Worm (Caenorhabditis elegans) whole organism, early embryonic: ENCODE measurements around the gene Y116A8C.23.

ENCODE experiments used
- B0310.2 ChIP-seq: sonication (generic microtip); optimal IDR thresholded peaks from 2 replicates; lab custom pipeline; 2016; ENCODE audit warnings: mild to moderate bottlenecking, missing genetic modification characterization, missing compliant biosample characterization
- F13C5.2 ChIP-seq: sonication (generic microtip); optimal IDR thresholded peaks from 2 replicates; lab custom pipeline; 2017; ENCODE audit warnings: mild to moderate bottlenecking, missing genetic modification characterization, inconsistent platforms, missing compliant biosample characterization
- aly-1 ChIP-seq: sonication (generic microtip); optimal IDR thresholded peaks from 2 replicates; lab custom pipeline; 2016; ENCODE audit warnings: missing genetic modification characterization, missing compliant biosample characterization
- ama-1 ChIP-seq: fragments of 150-350 bp; optimal IDR thresholded peaks from 2 replicates; lab custom pipeline; 2014
- ceh-13 ChIP-seq: fragments of 200-800 bp; sonication (Bioruptor generic); optimal IDR thresholded peaks from 2 replicates; lab custom pipeline; 2018; ENCODE audit warnings: mild to moderate bottlenecking, missing genetic modification characterization, missing compliant biosample characterization
- ceh-36 ChIP-seq: sonication (generic microtip); optimal IDR thresholded peaks from 2 replicates; lab custom pipeline; 2016; ENCODE audit warnings: missing genetic modification characterization, inconsistent platforms, missing compliant biosample characterization
- ets-7 ChIP-seq: sonication (generic microtip); optimal IDR thresholded peaks from 2 replicates; lab custom pipeline; 2016; ENCODE audit warnings: missing genotype, missing genetic modification characterization, missing compliant biosample characterization
- flt-1 ChIP-seq: fragments of 200-800 bp; sonication (Bioruptor generic); IDR thresholded peaks from 2 replicates; pipeline ENCODE4 v1.3.6; 2022; ENCODE audit warnings: missing genetic modification characterization, missing compliant biosample characterization
- hmbx-1 ChIP-seq: sonication (generic microtip); optimal IDR thresholded peaks from 2 replicates; lab custom pipeline; 2016; ENCODE audit warnings: mild to moderate bottlenecking, missing genetic modification characterization, missing compliant biosample characterization
- hmg-4 ChIP-seq: fragments of 200-800 bp; sonication (Bioruptor generic); optimal IDR thresholded peaks from 2 replicates; lab custom pipeline; 2018; ENCODE audit warnings: mild to moderate bottlenecking, missing genetic modification characterization, missing compliant biosample characterization
- hnd-1 ChIP-seq: sonication (generic microtip); optimal IDR thresholded peaks from 2 replicates; lab custom pipeline; 2016; ENCODE audit warnings: missing genetic modification characterization, missing compliant biosample characterization
- pes-1 ChIP-seq: fragments of 200-800 bp; sonication (Bioruptor generic); IDR thresholded peaks from 2 replicates; pipeline ENCODE4 v1.3.6; 2022; ENCODE audit warnings: missing genetic modification reagents, missing genetic modification characterization, missing compliant biosample characterization
- scrt-1 ChIP-seq: fragments of 200-800 bp; sonication (Bioruptor generic); IDR thresholded peaks from 2 replicates; pipeline ENCODE4 v1.3.6; 2022; ENCODE audit warnings: missing genetic modification characterization, missing compliant biosample characterization
- sea-1 ChIP-seq: fragments of 200-800 bp; sonication (Bioruptor generic); conservative IDR thresholded peaks from 2 replicates; pipeline ENCODE4 v1.3.6; 2022; ENCODE audit warnings: missing genetic modification characterization, missing compliant biosample characterization
- tbx-11 ChIP-seq: fragments of 200-800 bp; sonication (Bioruptor generic); IDR thresholded peaks from 2 replicates; pipeline ENCODE4 v1.3.6; 2022; ENCODE audit warnings: missing genetic modification characterization, missing compliant biosample characterization
- tbx-37 ChIP-seq: fragments of 200-800 bp; sonication (Bioruptor generic); conservative IDR thresholded peaks from 2 replicates; pipeline ENCODE4 v1.3.6; 2022; ENCODE audit warnings: missing genetic modification reagents, missing genetic modification characterization, missing compliant biosample characterization
- tra-4 ChIP-seq: sonication (generic microtip); optimal IDR thresholded peaks from 2 replicates; lab custom pipeline; 2017; ENCODE audit warnings: missing genetic modification characterization, missing compliant biosample characterization

Y116A8C.23 gene

ce11 chrIV:17053261-17053660 is at the start of gene Y116A8C.23:
Y116A8C.23 (plus strand) TSS chrIV:17053561.
- TF ChIP-seq flt-1 (GFP tag; lab: Robert Waterston, UW) (no peak), hnd-1 (tag; lab: Kevin White, UChicago) (no peak), F13C5.2 (tag; lab: Kevin White, UChicago) (no peak), ets-7 (tag; lab: Kevin White, UChicago) (no peak), ama-1 (lab: Kevin White, UChicago) (no peak), hmbx-1 (tag; lab: Kevin White, UChicago) (no peak), aly-1 (no peak), hmg-4 (GFP tag; lab: Kevin White, UChicago) (no peak), tbx-37 (GFP tag; lab: Robert Waterston, UW) (no peak), ceh-36 (no peak), scrt-1 (GFP tag; lab: Robert Waterston, UW) (no peak), pes-1 (GFP tag; lab: Robert Waterston, UW) (no peak), tbx-11 (GFP tag; lab: Robert Waterston, UW) (no peak), B0310.2 (tag; lab: Kevin White, UChicago) (no peak), sea-1 (GFP tag; lab: Robert Waterston, UW) (no peak), ceh-13 (no peak), tra-4 (no peak)

ce11 chrIV:17005734-17006133 is 47.6 kb upstream of the Y116A8C.23 start:
- no peak for TF ChIP-seq hmg-4 (GFP tag; lab: Kevin White, UChicago)
- no peak for TF ChIP-seq tra-4
- no peak for TF ChIP-seq flt-1 (GFP tag; lab: Robert Waterston, UW)
- no peak for TF ChIP-seq ets-7 (tag; lab: Kevin White, UChicago)
- TF ChIP-seq ceh-13, result no peak
- no peak for TF ChIP-seq ceh-36
- TF ChIP-seq sea-1 (GFP tag; lab: Robert Waterston, UW), result no peak
- no peak for TF ChIP-seq tbx-37 (GFP tag; lab: Robert Waterston, UW)
- no peak for TF ChIP-seq hnd-1 (tag; lab: Kevin White, UChicago)
- TF ChIP-seq B0310.2 (tag; lab: Kevin White, UChicago), result no peak
- no peak for TF ChIP-seq pes-1 (GFP tag; lab: Robert Waterston, UW)
- no peak for TF ChIP-seq tbx-11 (GFP tag; lab: Robert Waterston, UW)

ce11 chrIV:17010274-17010673 is 43.1 kb upstream of the Y116A8C.23 start:
- no peak for TF ChIP-seq ceh-13
- TF ChIP-seq tbx-37 (GFP tag; lab: Robert Waterston, UW), result no peak
- TF ChIP-seq ets-7 (tag; lab: Kevin White, UChicago), result no peak
- no peak for TF ChIP-seq tra-4

ce11 chrIV:17021042-17021441 is 32.3 kb upstream of the Y116A8C.23 start:
- TF ChIP-seq ceh-36 (no peak), aly-1 (no peak), scrt-1 (GFP tag; lab: Robert Waterston, UW) (no peak), F13C5.2 (tag; lab: Kevin White, UChicago) (no peak), tbx-37 (GFP tag; lab: Robert Waterston, UW) (no peak), B0310.2 (tag; lab: Kevin White, UChicago) (no peak), hmg-4 (GFP tag; lab: Kevin White, UChicago) (no peak), pes-1 (GFP tag; lab: Robert Waterston, UW) (no peak)

ce11 chrIV:17025017-17025416 is 28.3 kb upstream of the Y116A8C.23 start, which contains the start of gene dct-13:
dct-13 (minus strand) TSS chrIV:17025117.
- TF ChIP-seq hmg-4 (GFP tag; lab: Kevin White, UChicago) (no peak), ets-7 (tag; lab: Kevin White, UChicago) (no peak), tbx-11 (GFP tag; lab: Robert Waterston, UW) (no peak), B0310.2 (tag; lab: Kevin White, UChicago) (no peak), sea-1 (GFP tag; lab: Robert Waterston, UW) (no peak), tra-4 (no peak), scrt-1 (GFP tag; lab: Robert Waterston, UW) (no peak), aly-1 (no peak), pes-1 (GFP tag; lab: Robert Waterston, UW) (no peak), flt-1 (GFP tag; lab: Robert Waterston, UW) (no peak), F13C5.2 (tag; lab: Kevin White, UChicago) (no peak), ceh-13 (no peak), ama-1 (lab: Kevin White, UChicago) (no peak), hmbx-1 (tag; lab: Kevin White, UChicago) (no peak), tbx-37 (GFP tag; lab: Robert Waterston, UW) (no peak), hnd-1 (tag; lab: Kevin White, UChicago) (no peak), ceh-36 (no peak)

- TF ChIP-seq F13C5.2 (tag; lab: Kevin White, UChicago), result no peak
- TF ChIP-seq ama-1 (lab: Kevin White, UChicago), result no peak
- no peak for TF ChIP-seq scrt-1 (GFP tag; lab: Robert Waterston, UW)
- TF ChIP-seq hmbx-1 (tag; lab: Kevin White, UChicago), result no peak
- TF ChIP-seq B0310.2 (tag; lab: Kevin White, UChicago), result no peak
- TF ChIP-seq hnd-1 (tag; lab: Kevin White, UChicago), result no peak
- TF ChIP-seq pes-1 (GFP tag; lab: Robert Waterston, UW), result no peak
- no peak for TF ChIP-seq tbx-37 (GFP tag; lab: Robert Waterston, UW)
- no peak for TF ChIP-seq ceh-36
- no peak for TF ChIP-seq ceh-13
- no peak for TF ChIP-seq hmg-4 (GFP tag; lab: Kevin White, UChicago)
- TF ChIP-seq ets-7 (tag; lab: Kevin White, UChicago), result no peak
- no peak for TF ChIP-seq tra-4
- no peak for TF ChIP-seq sea-1 (GFP tag; lab: Robert Waterston, UW)
- no peak for TF ChIP-seq tbx-11 (GFP tag; lab: Robert Waterston, UW)
- no peak for TF ChIP-seq flt-1 (GFP tag; lab: Robert Waterston, UW)
- TF ChIP-seq aly-1, result no peak
Observed at ce11 chrIV:17026568-17026967, 26.8 kb upstream of the Y116A8C.23 start.

- TF ChIP-seq tra-4 (no peak), aly-1 (no peak), ceh-13 (no peak), ama-1 (lab: Kevin White, UChicago) (no peak), sea-1 (GFP tag; lab: Robert Waterston, UW) (no peak), hnd-1 (tag; lab: Kevin White, UChicago) (no peak), F13C5.2 (tag; lab: Kevin White, UChicago) (no peak), tbx-11 (GFP tag; lab: Robert Waterston, UW) (no peak), flt-1 (GFP tag; lab: Robert Waterston, UW) (no peak), scrt-1 (GFP tag; lab: Robert Waterston, UW) (no peak), hmbx-1 (tag; lab: Kevin White, UChicago) (no peak), pes-1 (GFP tag; lab: Robert Waterston, UW) (no peak), hmg-4 (GFP tag; lab: Kevin White, UChicago) (no peak), tbx-37 (GFP tag; lab: Robert Waterston, UW) (no peak), ets-7 (tag; lab: Kevin White, UChicago) (no peak)
Observed at ce11 chrIV:17030494-17030893, 22.9 kb upstream of the Y116A8C.23 start, which contains the start of gene nhr-229. nhr-229 (minus strand) TSS chrIV:17030594.
